Fruit fly (Drosophila melanogaster) whole organism, prepupa: ENCODE measurements around the gene PXo.
A peak's percentile ranks its signal among the peaks of the same experiment; 100 is the strongest.

ENCODE experiments used
- CG15336 ChIP-seq: fragments of 200-800 bp; sonication (Bioruptor generic); IDR thresholded peaks from 2 replicates; pipeline ENCODE4 v1.3.6; 2022; ENCODE audit warnings: missing biosample characterization, missing genetic modification characterization
- CG1621 ChIP-seq: fragments of 200-800 bp; sonication (Bioruptor generic); optimal IDR thresholded peaks from 3 replicates; lab custom pipeline; 2018; ENCODE audit warnings: missing biosample characterization, mild to moderate bottlenecking, missing genetic modification characterization
- CG16779 ChIP-seq: fragments of 200-800 bp; sonication (Bioruptor generic); optimal IDR thresholded peaks from 3 replicates; lab custom pipeline; 2017; ENCODE audit warnings: missing biosample characterization, mild to moderate bottlenecking, missing genetic modification characterization
- CG3032 ChIP-seq: fragments of 200-800 bp; optimal IDR thresholded peaks from 2 replicates; lab custom pipeline; 2019; ENCODE audit warnings: missing biosample characterization, mild to moderate bottlenecking, missing genetic modification characterization, moderate library complexity
- CG32006 ChIP-seq: fragments of 200-800 bp; sonication (Bioruptor generic); optimal IDR thresholded peaks from 3 replicates; lab custom pipeline; 2017; ENCODE audit warnings: missing biosample characterization, mild to moderate bottlenecking, missing genetic modification characterization
- CG34406 ChIP-seq: fragments of 200-800 bp; sonication (Bioruptor generic); optimal IDR thresholded peaks from 3 replicates; lab custom pipeline; 2016; ENCODE audit warnings: missing biosample characterization, missing genetic modification characterization
- CG6163 ChIP-seq: fragments of 200-800 bp; sonication (Bioruptor generic); IDR thresholded peaks from 3 replicates; pipeline ENCODE4 v1.3.6; 2022; ENCODE audit warnings: missing biosample characterization, missing genetic modification characterization
- CG6276 ChIP-seq: fragments of 200-800 bp; sonication (Bioruptor generic); optimal IDR thresholded peaks from 2 replicates; lab custom pipeline; 2017; ENCODE audit warnings: missing biosample characterization, mild to moderate bottlenecking, missing genetic modification characterization
- CG6808 ChIP-seq: fragments of 200-800 bp; sonication (Bioruptor generic); optimal IDR thresholded peaks from 3 replicates; lab custom pipeline; 2017; ENCODE audit warnings: missing biosample characterization, missing genetic modification characterization, mild to moderate bottlenecking, moderate library complexity, missing genetic modification reagents
- CG6854 ChIP-seq: fragments of 200-800 bp; sonication (Bioruptor generic); optimal IDR thresholded peaks from 2 replicates; lab custom pipeline; 2017; ENCODE audit warnings: missing biosample characterization, mild to moderate bottlenecking, missing genetic modification characterization
- CG7368 ChIP-seq: fragments of 200-800 bp; sonication (Bioruptor generic); optimal IDR thresholded peaks from 3 replicates; lab custom pipeline; 2016; ENCODE audit warnings: missing biosample characterization, missing genetic modification characterization
- CG8119 ChIP-seq: fragments of 200-800 bp; sonication (Bioruptor generic); IDR thresholded peaks from 3 replicates; pipeline ENCODE4 v1.3.6; 2022; ENCODE audit warnings: missing biosample characterization, missing genetic modification characterization
- CG8319 ChIP-seq: fragments of 200-800 bp; sonication (Bioruptor generic); optimal IDR thresholded peaks from 3 replicates; lab custom pipeline; 2016; ENCODE audit warnings: missing biosample characterization, missing genetic modification characterization
- CG8632 ChIP-seq: fragments of 200-800 bp; sonication (Bioruptor generic); optimal IDR thresholded peaks from 3 replicates; lab custom pipeline; 2016; ENCODE audit warnings: missing biosample characterization, missing genetic modification characterization
- Eip75B ChIP-seq: fragments of 200-800 bp; sonication (Bioruptor generic); optimal IDR thresholded peaks from 3 replicates; lab custom pipeline; 2016; ENCODE audit warnings: missing biosample characterization, missing genetic modification characterization
- Eip78C ChIP-seq: fragments of 200-800 bp; sonication (Bioruptor generic); peaks from one replicate; lab custom pipeline; 2016; ENCODE audit warnings: missing biosample characterization, missing genetic modification characterization
- Ets21C ChIP-seq: fragments of 200-800 bp; sonication (Bioruptor generic); optimal IDR thresholded peaks from 3 replicates; lab custom pipeline; 2016; ENCODE audit warnings: missing biosample characterization, missing genetic modification characterization
- Gug ChIP-seq: fragments of 200-800 bp; sonication (Bioruptor generic); IDR thresholded peaks from 2 replicates; pipeline ENCODE4 v1.3.6; 2022; ENCODE audit warnings: missing biosample characterization, missing genetic modification characterization
- Hr38 ChIP-seq: sonication (Bioruptor generic); optimal IDR thresholded peaks from 2 replicates; lab custom pipeline; 2016; ENCODE audit warnings: missing biosample characterization, missing genetic modification characterization
- Hr39 ChIP-seq: fragments of 200-800 bp; sonication (Bioruptor generic); optimal IDR thresholded peaks from 2 replicates; lab custom pipeline; 2016; ENCODE audit warnings: missing biosample characterization, missing genetic modification characterization
- Hr4 ChIP-seq: fragments of 200-800 bp; sonication (Bioruptor generic); optimal IDR thresholded peaks from 3 replicates; lab custom pipeline; 2016; ENCODE audit warnings: missing biosample characterization, missing genetic modification characterization
- Lpt ChIP-seq: fragments of 200-800 bp; sonication (Bioruptor generic); optimal IDR thresholded peaks from 3 replicates; lab custom pipeline; 2016; ENCODE audit warnings: missing biosample characterization, missing genetic modification characterization
- Met ChIP-seq: fragments of 200-800 bp; sonication (Bioruptor generic); optimal IDR thresholded peaks from 3 replicates; lab custom pipeline; 2016; ENCODE audit warnings: missing biosample characterization, missing genetic modification characterization
- Smox ChIP-seq: fragments of 200-800 bp; sonication (Bioruptor generic); optimal IDR thresholded peaks from 3 replicates; lab custom pipeline; 2016; ENCODE audit warnings: missing biosample characterization, missing genetic modification characterization
- Sox14 ChIP-seq: fragments of 200-800 bp; sonication (Bioruptor generic); optimal IDR thresholded peaks from 3 replicates; lab custom pipeline; 2016; ENCODE audit warnings: missing biosample characterization, missing genetic modification characterization
- Sox15 ChIP-seq: fragments of 200-800 bp; sonication (Bioruptor generic); optimal IDR thresholded peaks from 3 replicates; lab custom pipeline; 2016; ENCODE audit warnings: missing biosample characterization, missing genetic modification characterization
- achi ChIP-seq: fragments of 200-800 bp; sonication (Bioruptor generic); optimal IDR thresholded peaks from 3 replicates; lab custom pipeline; 2016; ENCODE audit warnings: missing biosample characterization, missing genetic modification characterization
- acj6 ChIP-seq: fragments of 200-800 bp; sonication (Bioruptor generic); optimal IDR thresholded peaks from 3 replicates; lab custom pipeline; 2016; ENCODE audit warnings: missing biosample characterization, missing genetic modification characterization
- cyc ChIP-seq: fragments of 200-800 bp; sonication (Bioruptor generic); optimal IDR thresholded peaks from 3 replicates; lab custom pipeline; 2016; ENCODE audit warnings: missing biosample characterization, missing genetic modification characterization
- dac ChIP-seq: fragments of 200-800 bp; sonication (Bioruptor generic); optimal IDR thresholded peaks from 2 replicates; lab custom pipeline; 2017; ENCODE audit warnings: missing biosample characterization, mild to moderate bottlenecking, missing genetic modification characterization
- dsx ChIP-seq: fragments of 200-800 bp; optimal IDR thresholded peaks from 3 replicates; lab custom pipeline; 2019; ENCODE audit warnings: missing biosample characterization, mild to moderate bottlenecking, missing genetic modification characterization, moderate library complexity; ENCODE audit not compliant: poor library complexity, severe bottlenecking
- eg ChIP-seq: fragments of 200-800 bp; sonication (Bioruptor generic); IDR thresholded peaks from 3 replicates; pipeline ENCODE4 v1.3.6; 2022; ENCODE audit warnings: missing biosample characterization, missing genetic modification characterization
- fkh ChIP-seq: fragments of 200-800 bp; sonication (Bioruptor generic); optimal IDR thresholded peaks from 3 replicates; lab custom pipeline; 2017; ENCODE audit warnings: missing biosample characterization, mild to moderate bottlenecking, missing genetic modification characterization, moderate library complexity
- lz ChIP-seq: fragments of 200-800 bp; sonication (Bioruptor generic); optimal IDR thresholded peaks from 3 replicates; lab custom pipeline; 2016; ENCODE audit warnings: missing biosample characterization, missing genetic modification characterization
- net ChIP-seq: fragments of 200-800 bp; sonication (Bioruptor generic); optimal IDR thresholded peaks from 3 replicates; lab custom pipeline; 2016; ENCODE audit warnings: missing biosample characterization, missing genetic modification characterization
- pdm3 ChIP-seq: fragments of 200-800 bp; sonication (Bioruptor generic); optimal IDR thresholded peaks from 3 replicates; lab custom pipeline; 2016; ENCODE audit warnings: missing biosample characterization, missing genetic modification characterization
- spab ChIP-seq: fragments of 200-800 bp; sonication (Bioruptor generic); optimal IDR thresholded peaks from 2 replicates; lab custom pipeline; 2017; ENCODE audit warnings: missing biosample characterization, mild to moderate bottlenecking, missing genetic modification characterization, missing genetic modification reagents
- ss ChIP-seq, 2 experiments: fragments of 200-800 bp; sonication (Bioruptor generic); optimal IDR thresholded peaks; 2 replicates in 1 of 2; 3 replicates in 1 of 2; lab custom pipeline; 2017 to 2018; ENCODE audit warnings: mild to moderate bottlenecking in 2 of 2, missing biosample characterization in 2 of 2, missing genetic modification characterization in 2 of 2, moderate library complexity in 1 of 2
- svp ChIP-seq: fragments of 200-800 bp; sonication (Bioruptor generic); peaks from one replicate; lab custom pipeline; 2016; ENCODE audit warnings: missing biosample characterization, missing genetic modification characterization
- topi ChIP-seq: fragments of 200-800 bp; sonication (Bioruptor generic); optimal IDR thresholded peaks from 3 replicates; lab custom pipeline; 2016; ENCODE audit warnings: missing biosample characterization, missing genetic modification characterization
- vri ChIP-seq: fragments of 200-800 bp; sonication (Bioruptor generic); optimal IDR thresholded peaks from 3 replicates; lab custom pipeline; 2016; ENCODE audit warnings: missing biosample characterization, mild to moderate bottlenecking, missing genetic modification characterization

Gene PXo

dm6 chr3L:5941086-5941485, 20.0 kb upstream of the PXo start (continued):
- TF ChIP-seq spab, result peak; percentile 24
- no peak for TF ChIP-seq CG7368 (GFP tag; lab: Kevin White, UChicago)
- no peak for TF ChIP-seq dsx (GFP tag; lab: Kevin White, UChicago)
- TF ChIP-seq topi (GFP tag; lab: Kevin White, UChicago), result no peak
- no peak for TF ChIP-seq Sox15
- no peak for TF ChIP-seq CG34406 (GFP tag; lab: Kevin White, UChicago)
- TF ChIP-seq Lpt, result peak; percentile 34
- TF ChIP-seq eg (GFP tag; lab: Robert Waterston, UW), result peak; percentile 56; the same call in 2 of the 3 replicates
- TF ChIP-seq CG8319 (GFP tag; lab: Kevin White, UChicago), result no peak
- TF ChIP-seq CG6854, result no peak
- TF ChIP-seq pdm3 (GFP tag; lab: Kevin White, UChicago), result peak; percentile 27
- no peak for TF ChIP-seq dac
- TF ChIP-seq ss (GFP tag; optimal IDR thresholded peaks at IDR 0.05; lab: Kevin White, UChicago), result peak in 1 of 2 experiments; percentile 22

- TF ChIP-seq acj6 (GFP tag; lab: Kevin White, UChicago), result no peak
- TF ChIP-seq CG32006, result peak; percentile 24
- TF ChIP-seq CG8119 (GFP tag; lab: Robert Waterston, UW), result peak; percentile 55; the same call in 2 of the 3 replicates
- TF ChIP-seq Hr4 (GFP tag; lab: Kevin White, UChicago), result peak; percentile 50
- TF ChIP-seq CG3032 (tag; lab: Kevin White, UChicago), result no peak
- TF ChIP-seq CG15336 (GFP tag; lab: Robert Waterston, UW), result peak; percentile 38; the same call in 1 of the 2 replicates
- TF ChIP-seq net (GFP tag; lab: Kevin White, UChicago), result no peak
- no peak for TF ChIP-seq cyc
Measured at dm6 chr3L:5940431-5940830, 19.3 kb upstream of the PXo start.

- TF ChIP-seq Ets21C, result no peak
- TF ChIP-seq Smox, result no peak
- peak; percentile 47 for TF ChIP-seq Sox14
- TF ChIP-seq Gug (GFP tag; lab: Robert Waterston, UW), result no peak
- TF ChIP-seq CG34406 (GFP tag; lab: Kevin White, UChicago), result no peak
- TF ChIP-seq CG16779, result no peak
- TF ChIP-seq CG3032 (tag; lab: Kevin White, UChicago), result peak; percentile 48
- peak; percentile 87 for TF ChIP-seq achi (GFP tag; lab: Kevin White, UChicago)
- peak; percentile 20 for TF ChIP-seq CG6808 (GFP tag; lab: Kevin White, UChicago)
- TF ChIP-seq Hr39 (GFP tag; lab: Kevin White, UChicago), result peak; percentile 37
- peak; percentile 8 for TF ChIP-seq lz (GFP tag; lab: Kevin White, UChicago)
- TF ChIP-seq CG6276 (GFP tag; lab: Kevin White, UChicago), result no peak
- TF ChIP-seq CG8119 (GFP tag; lab: Robert Waterston, UW), result no peak
- peak; percentile 89 for TF ChIP-seq svp (GFP tag; lab: Kevin White, UChicago)
- no peak for TF ChIP-seq Hr38 (GFP tag; lab: Kevin White, UChicago)
- TF ChIP-seq fkh (GFP tag; lab: Kevin White, UChicago), result no peak
- TF ChIP-seq Sox15, result no peak
- peak; percentile 5 for TF ChIP-seq cyc
- no peak for TF ChIP-seq CG8632 (GFP tag; lab: Kevin White, UChicago)
- TF ChIP-seq Eip75B, result peak; percentile 37
- TF ChIP-seq CG6163 (GFP tag; lab: Robert Waterston, UW), result no peak
- TF ChIP-seq eg (GFP tag; lab: Robert Waterston, UW), result no peak
Measured at dm6 chr3L:5932363-5932914, 11.3 kb upstream of the PXo start, which contains the start of gene Rcc1. Gene Rcc1 (minus strand): TSS chr3L:5932773.

dm6 chr3L:5927536-5927935, 6.4 kb upstream of the PXo start:
- TF ChIP-seq CG1621 (tag; lab: Kevin White, UChicago) (peak; percentile 65), svp (GFP tag; lab: Kevin White, UChicago) (peak; percentile 64), vri (GFP tag; lab: Kevin White, UChicago) (no peak), net (GFP tag; lab: Kevin White, UChicago) (no peak), Eip78C (peak; percentile 81), CG16779 (no peak), eg (GFP tag; lab: Robert Waterston, UW) (no peak), spab (no peak), achi (GFP tag; lab: Kevin White, UChicago) (no peak), Met (GFP tag; lab: Kevin White, UChicago) (no peak), acj6 (GFP tag; lab: Kevin White, UChicago) (no peak), Hr38 (GFP tag; lab: Kevin White, UChicago) (no peak), topi (GFP tag; lab: Kevin White, UChicago) (peak; percentile 8)
